Fruit fly (Drosophila melanogaster) whole organism, adult: ENCODE measurements around the gene CG4362.

Experiments
- CG11617 ChIP-seq: fragments of 200-800 bp; sonication (Bioruptor generic); optimal IDR thresholded peaks from 2 replicates; lab custom pipeline; 2017; ENCODE audit warnings: mild to moderate bottlenecking, missing biosample characterization, missing genetic modification reagents, missing genetic modification characterization
- CG14711 ChIP-seq: fragments of 200-800 bp; sonication (Bioruptor generic); optimal IDR thresholded peaks from 2 replicates; lab custom pipeline; 2018; ENCODE audit warnings: missing biosample characterization, mild to moderate bottlenecking, missing genetic modification characterization, moderate library complexity
- CG1620 ChIP-seq: fragments of 200-800 bp; sonication (Bioruptor generic); optimal IDR thresholded peaks from 2 replicates; lab custom pipeline; 2016; ENCODE audit warnings: missing biosample characterization, missing genetic modification characterization
- CG33017 ChIP-seq: fragments of 200-800 bp; sonication (Bioruptor generic); optimal IDR thresholded peaks from 2 replicates; lab custom pipeline; 2018; ENCODE audit warnings: missing biosample characterization, mild to moderate bottlenecking, missing genetic modification characterization, moderate library complexity
- CG5204 ChIP-seq: fragments of 200-800 bp; sonication (Bioruptor generic); optimal IDR thresholded peaks from 2 replicates; lab custom pipeline; 2016; ENCODE audit warnings: missing biosample characterization, missing genetic modification characterization
- CG7045 ChIP-seq: fragments of 200-800 bp; sonication (Bioruptor generic); optimal IDR thresholded peaks from 2 replicates; lab custom pipeline; 2017; ENCODE audit warnings: missing biosample characterization, mild to moderate bottlenecking, missing genetic modification characterization
- CG7101 ChIP-seq: fragments of 200-800 bp; sonication (Bioruptor generic); optimal IDR thresholded peaks from 2 replicates; lab custom pipeline; 2018; ENCODE audit warnings: missing biosample characterization, mild to moderate bottlenecking, missing genetic modification characterization, moderate library complexity
- Clk ChIP-seq: fragments of 200-800 bp; sonication (Bioruptor generic); optimal IDR thresholded peaks from 2 replicates; lab custom pipeline; 2017; ENCODE audit warnings: missing biosample characterization, missing genetic modification characterization
- Crg-1 ChIP-seq: fragments of 200-800 bp; sonication (Bioruptor generic); optimal IDR thresholded peaks from 2 replicates; lab custom pipeline; 2016; ENCODE audit warnings: missing biosample characterization, missing genetic modification characterization
- Hr96 ChIP-seq: fragments of 200-800 bp; sonication (Bioruptor generic); optimal IDR thresholded peaks from 2 replicates; lab custom pipeline; 2016; ENCODE audit warnings: missing biosample characterization, missing genetic modification characterization
- Mnt ChIP-seq: fragments of 200-800 bp; sonication (Bioruptor generic); optimal IDR thresholded peaks from 2 replicates; lab custom pipeline; 2016; ENCODE audit warnings: missing biosample characterization, mild to moderate bottlenecking, missing genetic modification characterization
- bab1 ChIP-seq: fragments of 200-800 bp; sonication (Bioruptor generic); optimal IDR thresholded peaks from 3 replicates; lab custom pipeline; 2019; ENCODE audit warnings: missing biosample characterization, mild to moderate bottlenecking, missing genetic modification characterization, moderate library complexity
- cic ChIP-seq: fragments of 200-800 bp; sonication (Bioruptor generic); optimal IDR thresholded peaks from 2 replicates; lab custom pipeline; 2017; ENCODE audit warnings: missing biosample characterization, mild to moderate bottlenecking, missing genetic modification characterization, moderate library complexity
- cnc ChIP-seq, 2 experiments: fragments of >200 bp; optimal IDR thresholded peaks; 2 replicates each; lab custom pipeline; 2017
- kay ChIP-seq: fragments of 200-800 bp; sonication (Bioruptor generic); peaks from one replicate; lab custom pipeline; 2016; ENCODE audit warnings: missing biosample characterization, missing genetic modification characterization, borderline replicate concordance
- ovo ChIP-seq: fragments of 200-800 bp; sonication (Bioruptor generic); optimal IDR thresholded peaks from 2 replicates; lab custom pipeline; 2016; ENCODE audit warnings: missing biosample characterization, missing genetic modification characterization
- pad ChIP-seq: fragments of 200-800 bp; sonication (Bioruptor generic); optimal IDR thresholded peaks from 3 replicates; lab custom pipeline; 2017; ENCODE audit warnings: missing biosample characterization, missing genetic modification characterization, mild to moderate bottlenecking, moderate library complexity, missing genetic modification reagents
- tj ChIP-seq: fragments of 200-800 bp; sonication (Bioruptor generic); optimal IDR thresholded peaks from 3 replicates; lab custom pipeline; 2017; ENCODE audit warnings: missing biosample characterization, mild to moderate bottlenecking, missing genetic modification characterization, moderate library complexity

Gene CG4362

DNA sequence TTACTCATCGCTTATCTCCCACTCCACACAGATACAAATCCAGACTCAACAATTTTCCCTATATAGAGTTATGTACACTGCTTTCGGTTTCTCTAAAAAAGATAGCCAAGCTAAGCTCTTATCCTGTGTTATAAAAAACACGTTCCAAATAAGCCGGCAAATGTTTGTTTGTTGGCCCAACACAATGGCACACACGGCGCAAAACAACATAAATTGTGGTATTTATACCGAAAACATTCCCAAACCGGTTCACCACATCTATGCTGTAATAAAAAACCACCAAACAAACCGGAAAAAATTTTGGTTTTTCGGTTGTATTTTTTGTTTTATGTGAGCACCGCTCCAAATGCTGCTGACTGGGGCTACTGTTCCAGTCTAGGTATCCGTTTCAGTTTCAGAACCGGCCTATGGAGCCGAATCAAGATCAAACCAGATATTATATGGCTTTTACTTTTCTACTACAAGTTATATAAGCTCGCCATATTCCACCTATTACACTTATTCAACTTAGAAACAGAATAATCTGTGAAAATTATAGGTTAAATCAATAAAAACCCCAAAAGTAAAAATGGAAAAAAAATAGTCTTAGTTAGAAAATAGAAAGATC lies 48.4 kb downstream of the CG4362 start:
- TF ChIP-seq Clk, result no peak
- no peak for TF ChIP-seq CG33017 (tag; lab: Kevin White, UChicago)
- no peak for TF ChIP-seq CG7101 (tag; lab: Kevin White, UChicago)
- TF ChIP-seq cic (GFP tag; lab: Kevin White, UChicago), result no peak
- no peak for TF ChIP-seq Hr96 (GFP tag; lab: Kevin White, UChicago)
- TF ChIP-seq Crg-1, result no peak
- no peak for TF ChIP-seq CG14711 (tag; lab: Kevin White, UChicago)
- no peak for TF ChIP-seq pad (GFP tag; lab: Kevin White, UChicago)
- no peak for TF ChIP-seq CG11617
- no peak for TF ChIP-seq bab1 (GFP tag; lab: Kevin White, UChicago)
- TF ChIP-seq kay, result no peak
- no peak for TF ChIP-seq Mnt (GFP tag; lab: Kevin White, UChicago)
- no peak for TF ChIP-seq ovo (GFP tag; lab: Kevin White, UChicago)
- no peak for TF ChIP-seq tj
- TF ChIP-seq cnc (optimal IDR thresholded peaks at IDR 0.05; lab: Kevin White, UChicago), result no peak
- TF ChIP-seq CG7045 (GFP tag; lab: Kevin White, UChicago), result no peak
- no peak for TF ChIP-seq CG5204

DNA sequence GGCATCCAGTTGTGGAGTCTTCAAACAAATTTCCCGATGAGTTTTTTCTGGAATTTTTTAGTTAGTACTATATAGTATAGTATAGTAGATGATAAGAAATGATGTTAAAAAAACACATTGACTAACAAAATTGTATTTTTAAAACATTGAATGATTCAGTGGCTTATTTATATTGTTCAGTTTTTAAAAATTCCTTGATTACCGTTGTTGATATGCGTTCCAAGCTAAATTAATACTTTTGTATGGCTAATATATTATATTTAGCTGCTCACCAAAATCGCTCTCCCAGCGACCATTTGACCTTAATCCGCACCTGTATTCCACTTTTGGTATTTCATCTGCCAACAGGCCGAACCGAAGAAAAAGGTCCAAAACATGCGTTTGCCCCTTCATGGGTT lies 49.4 kb downstream of the CG4362 start:
- TF ChIP-seq ovo (GFP tag; lab: Kevin White, UChicago) (no peak), CG1620 (GFP tag; lab: Kevin White, UChicago) (no peak), kay (peak; percentile 67)

DNA sequence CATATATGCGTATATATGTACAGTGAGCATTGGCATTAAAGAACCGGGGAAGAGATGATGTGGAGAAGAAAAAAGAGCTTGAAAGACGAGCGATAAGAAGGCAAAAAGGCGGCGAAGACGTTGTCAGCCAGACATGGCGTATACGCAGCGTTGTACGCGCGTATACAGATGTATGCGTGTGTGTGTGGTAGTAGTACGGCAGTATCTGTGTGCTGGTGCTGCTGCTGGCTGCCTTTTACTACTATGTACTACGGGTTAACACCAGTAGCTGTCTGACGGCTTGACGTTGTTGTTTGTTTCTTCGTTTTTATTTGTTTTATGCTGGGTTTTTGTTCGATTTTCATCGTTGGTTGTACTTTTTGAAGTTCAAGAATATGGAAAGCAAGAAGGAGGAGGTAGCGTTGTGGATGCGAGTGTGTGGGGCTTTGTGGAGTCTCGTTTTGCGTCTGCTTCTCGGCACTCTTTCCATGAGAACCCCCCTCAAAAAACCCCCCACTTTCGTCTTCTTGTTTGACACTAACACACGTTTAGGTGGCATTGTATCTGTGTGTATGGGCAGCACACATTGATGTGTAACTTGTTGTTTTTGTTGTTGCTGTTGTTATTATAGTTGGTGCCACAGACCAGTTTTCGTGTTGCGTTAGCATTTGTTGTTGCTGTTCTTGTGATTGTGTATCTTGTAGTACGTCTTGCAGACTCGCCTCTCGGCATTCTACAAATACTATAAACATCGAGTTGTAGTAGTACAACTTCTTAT lies 50.0 kb downstream of the CG4362 start:
- no peak for TF ChIP-seq CG7101 (tag; lab: Kevin White, UChicago)
- TF ChIP-seq cic (GFP tag; lab: Kevin White, UChicago), result peak; percentile 69
- TF ChIP-seq Mnt (GFP tag; lab: Kevin White, UChicago), result no peak

DNA sequence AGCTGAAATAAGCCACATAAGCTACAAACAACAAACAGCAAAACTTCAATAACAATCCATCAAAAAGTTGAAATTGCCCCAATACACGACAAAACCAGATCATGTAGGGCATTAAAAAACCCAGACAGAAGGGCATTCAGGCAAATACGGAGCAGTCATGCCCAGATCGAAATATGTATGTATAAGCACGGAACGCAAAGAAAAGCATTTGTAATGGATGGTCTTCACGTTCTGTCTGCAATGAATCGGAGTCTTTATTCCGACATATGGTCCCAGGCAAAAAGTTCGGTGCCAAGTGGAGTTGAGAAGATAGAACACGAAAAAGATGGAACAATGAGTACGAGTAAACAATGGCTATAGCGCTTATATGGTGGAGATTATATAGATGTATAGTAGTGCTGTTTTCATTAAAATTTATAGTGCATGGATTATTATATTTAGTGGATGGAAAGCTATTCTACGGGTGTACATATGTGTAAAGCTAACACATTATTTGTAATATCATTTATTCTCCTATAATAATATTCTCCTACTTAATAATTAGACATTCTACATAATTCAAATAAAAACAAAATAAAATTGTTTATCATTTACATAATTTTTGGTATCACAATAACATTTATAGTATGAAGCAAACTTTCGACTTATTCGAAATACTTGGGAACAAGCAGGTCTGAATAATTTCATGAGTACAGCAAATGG lies 50.9 kb downstream of the CG4362 start:
- no peak for TF ChIP-seq pad (GFP tag; lab: Kevin White, UChicago)
